Fruit fly (Drosophila melanogaster) whole organism, adult: Measurements from ENCODE around the gene CG15412.

ENCODE experiments used
- CG11617 ChIP-seq: fragments of 200-800 bp; sonication (Bioruptor generic); optimal IDR thresholded peaks from 2 replicates; lab custom pipeline; 2017; ENCODE audit warnings: mild to moderate bottlenecking, missing biosample characterization, missing genetic modification reagents, missing genetic modification characterization
- CG12768 ChIP-seq: fragments of 200-800 bp; sonication (Bioruptor generic); optimal IDR thresholded peaks from 2 replicates; lab custom pipeline; 2017; ENCODE audit warnings: missing biosample characterization, missing genetic modification characterization, mild to moderate bottlenecking, moderate library complexity, missing genetic modification reagents
- CG14711 ChIP-seq: fragments of 200-800 bp; sonication (Bioruptor generic); optimal IDR thresholded peaks from 2 replicates; lab custom pipeline; 2018; ENCODE audit warnings: missing biosample characterization, mild to moderate bottlenecking, missing genetic modification characterization, moderate library complexity
- CG1620 ChIP-seq: fragments of 200-800 bp; sonication (Bioruptor generic); optimal IDR thresholded peaks from 2 replicates; lab custom pipeline; 2016; ENCODE audit warnings: missing biosample characterization, missing genetic modification characterization
- CG33017 ChIP-seq: fragments of 200-800 bp; sonication (Bioruptor generic); optimal IDR thresholded peaks from 2 replicates; lab custom pipeline; 2018; ENCODE audit warnings: missing biosample characterization, mild to moderate bottlenecking, missing genetic modification characterization, moderate library complexity
- CG5204 ChIP-seq: fragments of 200-800 bp; sonication (Bioruptor generic); optimal IDR thresholded peaks from 2 replicates; lab custom pipeline; 2016; ENCODE audit warnings: missing biosample characterization, missing genetic modification characterization
- CG7045 ChIP-seq: fragments of 200-800 bp; sonication (Bioruptor generic); optimal IDR thresholded peaks from 2 replicates; lab custom pipeline; 2017; ENCODE audit warnings: missing biosample characterization, mild to moderate bottlenecking, missing genetic modification characterization
- CG7101 ChIP-seq: fragments of 200-800 bp; sonication (Bioruptor generic); optimal IDR thresholded peaks from 2 replicates; lab custom pipeline; 2018; ENCODE audit warnings: missing biosample characterization, mild to moderate bottlenecking, missing genetic modification characterization, moderate library complexity
- Clk ChIP-seq: fragments of 200-800 bp; sonication (Bioruptor generic); optimal IDR thresholded peaks from 2 replicates; lab custom pipeline; 2017; ENCODE audit warnings: missing biosample characterization, missing genetic modification characterization
- Crg-1 ChIP-seq: fragments of 200-800 bp; sonication (Bioruptor generic); optimal IDR thresholded peaks from 2 replicates; lab custom pipeline; 2016; ENCODE audit warnings: missing biosample characterization, missing genetic modification characterization
- Hr96 ChIP-seq: fragments of 200-800 bp; sonication (Bioruptor generic); optimal IDR thresholded peaks from 2 replicates; lab custom pipeline; 2016; ENCODE audit warnings: missing biosample characterization, missing genetic modification characterization
- Mnt ChIP-seq: fragments of 200-800 bp; sonication (Bioruptor generic); optimal IDR thresholded peaks from 2 replicates; lab custom pipeline; 2016; ENCODE audit warnings: missing biosample characterization, mild to moderate bottlenecking, missing genetic modification characterization
- bab1 ChIP-seq: fragments of 200-800 bp; sonication (Bioruptor generic); optimal IDR thresholded peaks from 3 replicates; lab custom pipeline; 2019; ENCODE audit warnings: missing biosample characterization, mild to moderate bottlenecking, missing genetic modification characterization, moderate library complexity
- cic ChIP-seq: fragments of 200-800 bp; sonication (Bioruptor generic); optimal IDR thresholded peaks from 2 replicates; lab custom pipeline; 2017; ENCODE audit warnings: missing biosample characterization, mild to moderate bottlenecking, missing genetic modification characterization, moderate library complexity
- cnc ChIP-seq, 2 experiments: fragments of >200 bp; optimal IDR thresholded peaks; 2 replicates each; lab custom pipeline; 2017
- kay ChIP-seq: fragments of 200-800 bp; sonication (Bioruptor generic); peaks from one replicate; lab custom pipeline; 2016; ENCODE audit warnings: missing biosample characterization, missing genetic modification characterization, borderline replicate concordance
- ovo ChIP-seq: fragments of 200-800 bp; sonication (Bioruptor generic); optimal IDR thresholded peaks from 2 replicates; lab custom pipeline; 2016; ENCODE audit warnings: missing biosample characterization, missing genetic modification characterization
- pad ChIP-seq: fragments of 200-800 bp; sonication (Bioruptor generic); optimal IDR thresholded peaks from 3 replicates; lab custom pipeline; 2017; ENCODE audit warnings: missing biosample characterization, missing genetic modification characterization, mild to moderate bottlenecking, moderate library complexity, missing genetic modification reagents
- tj ChIP-seq: fragments of 200-800 bp; sonication (Bioruptor generic); optimal IDR thresholded peaks from 3 replicates; lab custom pipeline; 2017; ENCODE audit warnings: missing biosample characterization, mild to moderate bottlenecking, missing genetic modification characterization, moderate library complexity
- toe ChIP-seq: fragments of 200-800 bp; sonication (Bioruptor generic); optimal IDR thresholded peaks from 2 replicates; lab custom pipeline; 2016; ENCODE audit warnings: missing biosample characterization, missing genetic modification characterization

The CG15412 gene

DNA sequence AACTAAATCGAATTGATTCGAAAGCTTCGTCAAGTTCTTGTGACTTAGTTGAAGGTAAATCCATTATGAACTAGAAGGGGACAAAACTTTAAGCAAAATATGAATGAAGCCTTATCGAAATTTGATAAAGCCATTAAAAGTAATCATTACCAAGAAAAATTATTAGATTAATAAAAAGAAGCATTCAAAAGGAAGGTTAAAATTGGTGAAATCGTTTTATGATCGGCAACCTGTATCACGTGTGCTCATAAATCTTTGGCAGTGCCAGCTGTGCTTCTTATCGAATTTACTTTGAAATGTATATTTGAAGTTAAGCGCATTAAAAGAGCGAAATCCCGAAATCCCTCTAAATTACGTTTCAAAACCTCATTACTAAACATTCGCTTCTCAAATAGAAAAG lies 13.7 kb downstream of the CG15412 start:
- TF ChIP-seq tj (GFP tag; lab: Kevin White, UChicago) (no peak), kay (GFP tag; lab: Kevin White, UChicago) (peak; percentile 77), Crg-1 (GFP tag; lab: Kevin White, UChicago) (no peak)

DNA sequence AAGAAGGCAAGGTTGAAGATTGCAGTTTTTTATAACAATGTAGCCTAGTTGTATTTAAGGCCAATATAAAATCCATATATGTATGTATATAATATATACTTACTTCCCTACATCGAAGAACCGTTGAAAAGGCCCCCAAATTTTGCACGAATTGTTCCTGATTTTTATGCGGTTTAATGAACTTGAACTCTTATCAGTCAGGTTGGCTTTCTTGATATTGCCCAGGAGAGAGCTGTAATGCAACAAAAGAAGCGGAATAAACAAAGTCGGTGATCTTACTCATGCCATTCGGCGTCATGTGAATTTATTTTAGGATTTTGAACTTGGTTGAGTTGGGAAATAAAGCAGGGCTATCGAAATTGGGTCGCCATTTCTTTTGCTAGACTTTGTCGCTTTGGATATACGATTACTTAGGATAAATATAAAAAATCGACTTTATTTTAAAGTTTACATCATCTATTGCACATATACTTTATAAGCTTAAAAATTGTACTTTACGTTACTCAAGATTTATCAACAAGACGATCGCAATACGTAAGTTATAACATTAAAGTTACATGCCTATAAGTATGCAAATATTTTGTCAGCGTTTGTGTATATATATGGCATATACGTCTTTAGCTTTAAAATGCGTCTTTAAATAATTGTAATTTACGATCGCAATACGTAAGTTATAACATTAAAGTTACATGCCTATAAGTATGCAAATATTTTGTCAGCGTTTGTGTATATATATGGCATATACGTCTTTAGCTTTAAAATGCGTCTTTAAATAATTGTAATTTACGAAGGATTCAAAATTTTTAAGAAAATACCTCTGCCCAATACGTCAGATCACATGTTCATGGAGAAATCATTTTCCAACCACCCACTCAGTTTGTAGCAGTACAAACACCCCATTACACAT lies 18.5 kb downstream of the CG15412 start, which contains the start of gene CG8838:
TSS of gene CG8838 (plus strand) at position 857 of the 907 bp plus-strand sequence.
- TF ChIP-seq kay (GFP tag; lab: Kevin White, UChicago) (peak; percentile 54), toe (GFP tag; lab: Kevin White, UChicago) (no peak)

DNA sequence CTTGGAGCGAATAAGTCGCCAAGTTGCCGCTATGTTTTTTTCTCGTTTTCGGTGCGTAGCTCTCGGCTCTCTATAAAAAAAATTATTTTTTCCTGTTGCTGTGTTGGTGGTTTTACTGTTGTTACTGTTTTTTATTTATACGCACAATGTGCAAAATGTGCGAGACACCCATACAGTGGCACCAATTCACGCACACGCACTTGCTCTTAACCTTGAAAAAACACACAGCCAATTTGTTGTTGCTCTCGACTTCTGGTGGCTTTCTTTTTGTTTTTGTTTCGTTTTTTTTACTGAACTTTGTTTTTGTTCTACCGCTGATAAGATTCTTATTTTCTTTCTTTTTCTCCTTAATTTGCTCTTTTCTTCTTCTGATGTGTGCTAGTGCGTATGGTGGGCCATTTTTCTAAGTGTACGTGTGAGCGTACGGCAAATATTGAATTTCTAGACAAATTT lies 19.3 kb downstream of the CG15412 start:
- TF ChIP-seq kay (GFP tag; lab: Kevin White, UChicago) (peak; percentile 83), cnc (optimal IDR thresholded peaks at IDR 0.05; lab: Kevin White, UChicago) (no peak)

DNA sequence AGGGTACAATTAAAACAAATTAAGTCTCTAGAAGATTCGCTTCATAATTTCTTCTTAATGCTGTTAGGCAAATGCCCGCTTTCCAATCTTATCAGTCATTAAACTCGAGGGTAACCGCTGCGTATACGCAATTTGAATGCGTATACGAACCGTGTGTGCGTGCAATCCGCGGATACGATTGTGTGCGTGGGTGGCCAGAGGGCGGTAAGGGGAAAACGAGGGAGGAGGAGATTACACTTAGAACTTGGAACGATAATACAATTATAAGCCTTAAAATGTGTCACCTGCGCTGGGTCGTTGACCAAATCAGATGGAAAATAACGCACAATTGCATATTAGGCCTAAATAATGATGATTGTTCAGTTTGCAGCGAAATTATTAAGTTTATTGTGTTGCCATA lies 19.7 kb downstream of the CG15412 start:
- TF ChIP-seq CG33017 = no peak

DNA sequence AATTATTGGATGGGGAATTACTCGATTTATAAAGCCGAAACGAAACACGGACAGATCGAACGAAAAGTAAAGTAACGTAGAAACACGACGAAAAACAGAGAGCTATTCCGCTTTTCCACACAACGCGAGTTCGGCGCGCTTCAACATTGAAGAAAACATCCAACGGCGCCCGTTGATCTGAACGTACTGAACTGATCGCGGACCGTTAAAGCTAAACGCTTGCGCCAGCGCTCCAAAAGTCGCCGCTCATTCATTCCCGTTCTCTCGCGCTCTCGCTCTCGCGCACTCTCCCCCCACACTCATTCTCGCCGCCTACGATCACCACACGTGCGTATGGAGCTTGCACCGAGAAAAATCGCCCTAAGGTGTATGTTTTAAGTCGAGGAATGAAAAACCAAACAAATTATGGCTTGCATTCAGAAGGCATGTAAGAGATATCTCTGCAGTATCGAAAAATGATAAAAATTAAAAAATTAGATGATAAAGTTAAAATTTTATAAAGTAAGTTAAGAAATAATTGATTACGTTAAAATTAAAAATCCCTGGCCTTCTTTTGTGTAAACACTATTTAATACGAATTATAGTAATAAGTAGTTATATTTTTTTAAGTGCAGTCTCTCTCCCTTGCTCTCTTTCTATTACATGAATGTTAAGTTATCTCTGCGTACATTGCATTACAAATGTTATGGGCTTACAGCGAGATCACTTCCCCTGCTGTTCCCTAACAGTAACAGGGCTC lies 20.7 kb downstream of the CG15412 start, which contains the start of gene E23:
TSS of gene E23 (minus strand) at position 188 of the 739 bp plus-strand sequence.
- TF ChIP-seq bab1 (GFP tag; lab: Kevin White, UChicago) = peak; percentile 93
- peak; percentile 92 for TF ChIP-seq CG7101 (tag; lab: Kevin White, UChicago)
- TF ChIP-seq Clk (GFP tag; lab: Kevin White, UChicago) = peak; percentile 83
- TF ChIP-seq CG11617 (GFP tag; lab: Kevin White, UChicago) = peak; percentile 93
- TF ChIP-seq CG33017 = peak; percentile 92
- peak; percentile 97 for TF ChIP-seq pad (GFP tag; lab: Kevin White, UChicago)
- TF ChIP-seq CG12768 = peak; percentile 89
- no peak for TF ChIP-seq kay (GFP tag; lab: Kevin White, UChicago)
- TF ChIP-seq cnc (optimal IDR thresholded peaks at IDR 0.05; lab: Kevin White, UChicago) = no peak
- TF ChIP-seq CG1620 (GFP tag; lab: Kevin White, UChicago) = peak; percentile 90
- no peak for TF ChIP-seq CG5204
- TF ChIP-seq cic (GFP tag; lab: Kevin White, UChicago) = peak; percentile 77
- TF ChIP-seq Crg-1 (GFP tag; lab: Kevin White, UChicago) = peak; percentile 82
- peak; percentile 85 for TF ChIP-seq CG14711 (tag; lab: Kevin White, UChicago)
- peak; percentile 96 for TF ChIP-seq Mnt
- no peak for TF ChIP-seq toe (GFP tag; lab: Kevin White, UChicago)
- no peak for TF ChIP-seq Hr96 (GFP tag; lab: Kevin White, UChicago)
- TF ChIP-seq CG7045 (GFP tag; lab: Kevin White, UChicago) = peak; percentile 94
- TF ChIP-seq ovo = peak; percentile 89
- TF ChIP-seq tj (GFP tag; lab: Kevin White, UChicago) = peak; percentile 60

DNA sequence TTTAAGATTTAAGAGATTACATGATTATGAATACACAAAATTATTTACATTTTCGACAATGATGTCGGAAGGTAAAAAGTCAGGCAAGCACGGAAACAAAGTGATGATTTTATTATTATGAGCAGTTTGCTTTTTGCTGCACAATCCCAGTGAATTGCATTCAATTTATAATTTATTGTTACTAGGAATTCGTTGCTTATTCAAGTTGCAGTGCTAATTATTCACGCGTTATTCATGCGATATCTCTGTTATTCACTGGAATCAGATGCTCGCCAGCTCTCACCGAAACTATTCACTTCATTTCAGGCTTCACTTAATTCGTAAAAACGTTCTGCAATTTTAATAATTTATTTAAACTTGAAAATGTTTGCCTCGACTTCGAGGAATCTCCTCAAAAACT lies 21.7 kb downstream of the CG15412 start:
- TF ChIP-seq kay (GFP tag; lab: Kevin White, UChicago) (peak; percentile 57), CG5204 (no peak)

DNA sequence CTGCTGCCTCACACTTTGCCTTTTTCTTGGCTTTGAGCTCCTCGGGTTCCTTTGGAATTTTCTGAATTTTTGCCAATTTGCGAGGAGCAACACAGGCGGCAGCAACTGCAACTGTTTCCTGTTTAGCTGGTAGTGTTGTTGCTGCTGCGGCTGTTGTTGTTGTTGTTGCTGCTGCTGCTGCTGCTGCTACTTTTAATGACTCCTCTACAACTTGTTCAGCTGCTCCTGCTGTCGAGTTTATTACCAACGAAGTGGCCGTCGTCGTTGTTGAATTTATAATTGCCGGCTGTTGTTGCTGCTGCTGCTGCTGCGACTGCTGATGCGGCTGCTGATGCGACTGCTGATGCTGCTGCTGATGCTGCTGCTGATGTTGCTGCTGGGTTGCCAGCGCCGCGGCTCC lies 22.6 kb downstream of the CG15412 start:
- TF ChIP-seq Crg-1 (GFP tag; lab: Kevin White, UChicago) (no peak), ovo (no peak), cic (GFP tag; lab: Kevin White, UChicago) (no peak), cnc (optimal IDR thresholded peaks at IDR 0.05; lab: Kevin White, UChicago) (no peak), CG11617 (GFP tag; lab: Kevin White, UChicago) (no peak), CG33017 (no peak), CG7045 (GFP tag; lab: Kevin White, UChicago) (no peak), pad (GFP tag; lab: Kevin White, UChicago) (no peak), CG14711 (tag; lab: Kevin White, UChicago) (no peak), CG5204 (no peak), tj (GFP tag; lab: Kevin White, UChicago) (no peak), CG12768 (no peak), Hr96 (GFP tag; lab: Kevin White, UChicago) (no peak), CG7101 (tag; lab: Kevin White, UChicago) (no peak), CG1620 (GFP tag; lab: Kevin White, UChicago) (no peak), toe (GFP tag; lab: Kevin White, UChicago) (no peak)
